Fruit fly (Drosophila melanogaster): Measurements from ENCODE around the gene CG33654.

CG33654 gene

dm6 chr3R:9561121-9561520 lies 21.9 kb downstream of the CG33654 start:
- TF ChIP-seq Jra (GFP tag; optimal IDR thresholded peaks at IDR 0.05) (no peak), tai (GFP tag; optimal IDR thresholded peaks at IDR 0.05) (no peak), Hr78 (GFP tag; optimal IDR thresholded peaks at IDR 0.05) (no peak), woc (GFP tag; optimal IDR thresholded peaks at IDR 0.05) (no peak), HLH106 (tag; optimal IDR thresholded peaks at IDR 0.05) (no peak), Sp1 (GFP tag; optimal IDR thresholded peaks at IDR 0.05) (no peak), ey (GFP tag; optimal IDR thresholded peaks at IDR 0.05) (no peak), dl (GFP tag; optimal IDR thresholded peaks at IDR 0.05; ENCODE audit: insufficient read depth in 1 of 2, partially characterized antibody in 2 of 2) (no peak), CG32264 (GFP tag; optimal IDR thresholded peaks at IDR 0.05) (no peak), Hnf4 (GFP tag; optimal IDR thresholded peaks at IDR 0.05) (no peak), br (GFP tag; optimal IDR thresholded peaks at IDR 0.05) (no peak), Vsx2 (GFP tag; optimal IDR thresholded peaks at IDR 0.05; ENCODE audit: partially characterized antibody) (no peak), dsf (GFP tag; optimal IDR thresholded peaks at IDR 0.05; ENCODE audit: borderline replicate concordance) (no peak)

DNA sequence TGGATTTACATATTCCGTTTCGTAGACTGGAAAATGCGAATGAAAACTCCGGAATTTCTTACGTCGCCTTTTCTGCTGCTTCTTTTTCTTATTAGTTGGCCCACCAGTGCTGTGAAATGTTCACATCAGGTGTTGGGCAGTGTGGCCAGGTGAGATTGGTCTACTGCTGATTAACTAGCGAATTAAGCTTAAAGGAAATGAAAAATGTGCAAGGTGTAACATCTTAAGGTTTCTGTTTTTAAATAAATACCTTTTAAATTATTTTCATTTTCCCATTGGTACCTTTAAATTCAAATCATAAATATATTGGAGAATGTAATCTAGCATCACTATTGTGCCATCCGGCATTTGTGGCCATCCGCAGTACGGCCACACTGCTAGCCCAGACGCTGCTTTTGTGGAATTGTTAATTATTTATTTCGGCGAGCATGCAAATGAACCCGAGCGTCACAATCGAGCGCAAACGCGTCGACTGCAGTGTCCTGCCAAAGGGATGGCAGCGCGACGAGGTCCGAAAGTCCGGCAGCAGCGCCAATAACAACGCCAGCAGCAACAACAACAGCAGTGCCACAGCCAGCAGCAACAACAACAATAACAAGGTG lies 23.5 kb downstream of the CG33654 start, which contains the start of the genes AP-1mu and MBD-like:
TSS of gene AP-1mu (minus strand) at position 113 of the 602 bp plus-strand sequence.
TSS of gene MBD-like (plus strand) at position 348 of the 602 bp plus-strand sequence.
- no peak for TF ChIP-seq Mio (GFP tag; optimal IDR thresholded peaks at IDR 0.05)
- TF ChIP-seq pan (optimal IDR thresholded peaks at IDR 0.05): no peak
- TF ChIP-seq sage (GFP tag; optimal IDR thresholded peaks at IDR 0.05): no peak
- peak; percentile 67 for TF ChIP-seq Myc (optimal IDR thresholded peaks at IDR 0.05)
- peak; percentile 61 for TF ChIP-seq CG9705 (GFP tag; optimal IDR thresholded peaks at IDR 0.05)
- TF ChIP-seq dsf (GFP tag; optimal IDR thresholded peaks at IDR 0.05; ENCODE audit: borderline replicate concordance): no peak
- no peak for TF ChIP-seq GATAd (GFP tag; optimal IDR thresholded peaks at IDR 0.05)
- TF ChIP-seq usp (GFP tag; optimal IDR thresholded peaks at IDR 0.05): no peak
- TF ChIP-seq Abd-B (GFP tag; optimal IDR thresholded peaks at IDR 0.05): no peak
- peak; percentile 71 for TF ChIP-seq rgr (GFP tag; optimal IDR thresholded peaks at IDR 0.05)
- TF ChIP-seq N (GFP tag; optimal IDR thresholded peaks at IDR 0.05): no peak
- TF ChIP-seq CrebA (GFP tag; optimal IDR thresholded peaks at IDR 0.05; ENCODE audit: borderline replicate concordance): no peak
- TF ChIP-seq h (GFP tag; optimal IDR thresholded peaks at IDR 0.05): peak; percentile 81
- TF ChIP-seq Hnf4 (GFP tag; optimal IDR thresholded peaks at IDR 0.05): no peak
- no peak for TF ChIP-seq Dfd (GFP tag; optimal IDR thresholded peaks at IDR 0.05)
- no peak for TF ChIP-seq Vsx2 (GFP tag; optimal IDR thresholded peaks at IDR 0.05; ENCODE audit: partially characterized antibody)
- peak; percentile 73 for TF ChIP-seq HLH106 (tag; optimal IDR thresholded peaks at IDR 0.05)
- peak; percentile 73 for TF ChIP-seq Jra (GFP tag; optimal IDR thresholded peaks at IDR 0.05)
- TF ChIP-seq sv (GFP tag; optimal IDR thresholded peaks at IDR 0.05): peak; percentile 40
- no peak for TF ChIP-seq lola (GFP tag; optimal IDR thresholded peaks at IDR 0.05)
- TF ChIP-seq dl (GFP tag; optimal IDR thresholded peaks at IDR 0.05; ENCODE audit: insufficient read depth in 1 of 2, partially characterized antibody in 2 of 2): no peak
- no peak for TF ChIP-seq jim (GFP tag; optimal IDR thresholded peaks at IDR 0.05)
- TF ChIP-seq Hr83 (GFP tag; optimal IDR thresholded peaks at IDR 0.05; ENCODE audit: poor library complexity, severe bottlenecking): no peak
- TF ChIP-seq ey (GFP tag; optimal IDR thresholded peaks at IDR 0.05): peak; percentile 73
- TF ChIP-seq Hr78 (GFP tag; optimal IDR thresholded peaks at IDR 0.05): no peak
- TF ChIP-seq Dif (GFP tag; optimal IDR thresholded peaks at IDR 0.05; ENCODE audit: partially characterized antibody): no peak
- no peak for TF ChIP-seq Rel (GFP tag; optimal IDR thresholded peaks at IDR 0.05)
- TF ChIP-seq Rel (tag; optimal IDR thresholded peaks at IDR 0.05): peak; percentile 50
- peak; percentile 57 for TF ChIP-seq OdsH (GFP tag; optimal IDR thresholded peaks at IDR 0.05)
- TF ChIP-seq tai (GFP tag; optimal IDR thresholded peaks at IDR 0.05): no peak
- TF ChIP-seq CG32264 (GFP tag; optimal IDR thresholded peaks at IDR 0.05): no peak
- TF ChIP-seq foxo (GFP tag; optimal IDR thresholded peaks at IDR 0.05): peak in 1 of 2 experiments; percentile 78
- TF ChIP-seq brk (GFP tag; optimal IDR thresholded peaks at IDR 0.05): no peak
- TF ChIP-seq Sp1 (GFP tag; optimal IDR thresholded peaks at IDR 0.05): peak; percentile 67
- peak; percentile 75 for TF ChIP-seq fru (GFP tag; optimal IDR thresholded peaks at IDR 0.05)
- peak; percentile 66 for TF ChIP-seq psq (GFP tag; optimal IDR thresholded peaks at IDR 0.05)
- TF ChIP-seq br (GFP tag; optimal IDR thresholded peaks at IDR 0.05): no peak
- peak; percentile 67 for TF ChIP-seq woc (GFP tag; optimal IDR thresholded peaks at IDR 0.05)
- TF ChIP-seq dmrt93B (GFP tag; optimal IDR thresholded peaks at IDR 0.05): no peak

All from whole organism, wandering third instar larva.